Fruit fly (Drosophila melanogaster): ENCODE measurements around the gene Cenp-C.

- no peak for TF ChIP-seq h (optimal IDR thresholded peaks at IDR 0.05)
- no peak for TF ChIP-seq psq (optimal IDR thresholded peaks at IDR 0.05)
Measured at dm6 chr3R:8616149-8616548, 52.2 kb downstream of the Cenp-C start.

Measured in Kc167 (cell line).